Fruit fly (Drosophila melanogaster) whole organism, embryonic: ENCODE results near the gene Os-C.

ENCODE experiments used
- Antp ChIP-seq: fragments of 200-800 bp; sonication (Bioruptor generic); optimal IDR thresholded peaks from 3 replicates; lab custom pipeline; 2016; ENCODE audit warnings: missing biosample characterization, missing genetic modification characterization
- CG10431 ChIP-seq: fragments of 200-800 bp; sonication (Bioruptor generic); optimal IDR thresholded peaks from 3 replicates; lab custom pipeline; 2018; ENCODE audit warnings: missing biosample characterization, mild to moderate bottlenecking, missing genetic modification characterization
- CG11093 ChIP-seq: fragments of 200-800 bp; sonication (Bioruptor generic); IDR thresholded peaks from 3 replicates; pipeline ENCODE4 v1.3.6; 2022; ENCODE audit warnings: missing biosample characterization, missing genetic modification characterization
- CG12155 ChIP-seq: fragments of 200-800 bp; sonication (Bioruptor generic); optimal IDR thresholded peaks from 3 replicates; lab custom pipeline; 2016; ENCODE audit warnings: missing biosample characterization, missing genetic modification characterization
- CG14667 ChIP-seq: fragments of 200-800 bp; sonication (Bioruptor generic); IDR thresholded peaks from 2 replicates; pipeline ENCODE4 v1.3.6; 2022; ENCODE audit warnings: missing biosample characterization, missing genetic modification characterization
- CG15479 ChIP-seq: fragments of 200-800 bp; sonication (Bioruptor generic); optimal IDR thresholded peaks from 3 replicates; lab custom pipeline; 2019; ENCODE audit warnings: missing biosample characterization, mild to moderate bottlenecking, missing genetic modification characterization, moderate library complexity
- CG1602 ChIP-seq: fragments of 200-800 bp; sonication (Bioruptor generic); optimal IDR thresholded peaks from 3 replicates; lab custom pipeline; 2016; ENCODE audit warnings: missing biosample characterization, missing genetic modification characterization
- CG17328 ChIP-seq: fragments of 200-800 bp; sonication (Bioruptor generic); IDR thresholded peaks from 2 replicates; pipeline ENCODE4 v1.3.6; 2022; ENCODE audit warnings: missing biosample characterization, missing genetic modification characterization
- CG30431 ChIP-seq: fragments of 200-800 bp; sonication (Bioruptor generic); optimal IDR thresholded peaks from 2 replicates; lab custom pipeline; 2017; ENCODE audit warnings: missing biosample characterization, missing genetic modification characterization
- CG33557 ChIP-seq: fragments of 200-800 bp; sonication (Bioruptor generic); optimal IDR thresholded peaks from 2 replicates; lab custom pipeline; 2019; ENCODE audit warnings: missing biosample characterization, mild to moderate bottlenecking, missing genetic modification characterization, moderate library complexity
- CG4282 ChIP-seq: fragments of 200-800 bp; sonication (Bioruptor generic); optimal IDR thresholded peaks from 2 replicates; lab custom pipeline; 2016; ENCODE audit warnings: missing biosample characterization, missing genetic modification characterization
- CG4854 ChIP-seq: fragments of 200-800 bp; sonication (Bioruptor generic); optimal IDR thresholded peaks from 2 replicates; lab custom pipeline; 2016; ENCODE audit warnings: missing biosample characterization, missing genetic modification characterization, inconsistent platforms
- CG7556 ChIP-seq: fragments of 200-800 bp; sonication (Bioruptor generic); optimal IDR thresholded peaks from 2 replicates; lab custom pipeline; 2017; ENCODE audit warnings: missing biosample characterization, mild to moderate bottlenecking, missing genetic modification characterization
- CG7987 ChIP-seq: fragments of 200-800 bp; sonication (Bioruptor generic); optimal IDR thresholded peaks from 2 replicates; lab custom pipeline; 2018; ENCODE audit warnings: missing biosample characterization, mild to moderate bottlenecking, missing genetic modification characterization, moderate library complexity
- CG8359 ChIP-seq: fragments of 200-800 bp; sonication (Bioruptor generic); optimal IDR thresholded peaks from 2 replicates; lab custom pipeline; 2017; ENCODE audit warnings: missing biosample characterization, mild to moderate bottlenecking, missing genetic modification characterization, borderline replicate concordance
- Camta ChIP-seq: fragments of 200-800 bp; sonication (Bioruptor generic); optimal IDR thresholded peaks from 2 replicates; lab custom pipeline; 2016; ENCODE audit warnings: missing biosample characterization, missing genetic modification characterization
- CrebB ChIP-seq: fragments of 200-800 bp; sonication (Bioruptor generic); optimal IDR thresholded peaks from 3 replicates; lab custom pipeline; 2018; ENCODE audit warnings: missing biosample characterization, mild to moderate bottlenecking, missing genetic modification characterization
- D ChIP-seq, 2 experiments: fragments of 200-800 bp in 1 of 2; fragments of >200 bp in 1 of 2; sonication (Bioruptor generic) in 1 of 2; optimal IDR thresholded peaks; 2 replicates in 1 of 2; 3 replicates in 1 of 2; lab custom pipeline; 2017; ENCODE audit warnings: mild to moderate bottlenecking in 1 of 2, missing biosample characterization in 1 of 2, missing genetic modification characterization in 1 of 2, missing genetic modification reagents in 1 of 2
- D19B ChIP-seq: fragments of 200-800 bp; sonication (Bioruptor generic); optimal IDR thresholded peaks from 2 replicates; lab custom pipeline; 2017; ENCODE audit warnings: missing biosample characterization, mild to moderate bottlenecking, missing genetic modification characterization
- Dip2 ChIP-seq: fragments of 200-800 bp; sonication (Bioruptor generic); IDR thresholded peaks from 2 replicates; pipeline ENCODE4 v1.3.6; 2022; ENCODE audit warnings: missing biosample characterization, missing genetic modification characterization
- Gug ChIP-seq: fragments of 200-800 bp; sonication (Bioruptor generic); IDR thresholded peaks from 4 replicates; pipeline ENCODE4 v1.3.6; 2022; ENCODE audit warnings: missing biosample characterization, missing genetic modification characterization
- Hand ChIP-seq: fragments of 200-800 bp; sonication (Bioruptor generic); optimal IDR thresholded peaks from 2 replicates; lab custom pipeline; 2017; ENCODE audit warnings: mild to moderate bottlenecking, missing biosample characterization, missing genetic modification reagents, missing genetic modification characterization
- Med ChIP-seq: fragments of 200-800 bp; sonication (Bioruptor generic); peaks from one replicate; lab custom pipeline; 2016; ENCODE audit warnings: missing biosample characterization, missing genetic modification characterization, mild to moderate bottlenecking, inconsistent platforms, moderate library complexity
- Nf-YC ChIP-seq: fragments of 200-800 bp; optimal IDR thresholded peaks from 3 replicates; lab custom pipeline; 2019; ENCODE audit warnings: missing biosample characterization, mild to moderate bottlenecking, missing genetic modification characterization, moderate library complexity
- Oli ChIP-seq: fragments of 200-800 bp; sonication (Bioruptor generic); optimal IDR thresholded peaks from 2 replicates; lab custom pipeline; 2018; ENCODE audit warnings: missing biosample characterization, mild to moderate bottlenecking, missing genetic modification characterization, moderate library complexity
- PHDP ChIP-seq: fragments of 200-800 bp; sonication (Bioruptor generic); optimal IDR thresholded peaks from 3 replicates; lab custom pipeline; 2018; ENCODE audit warnings: missing biosample characterization, mild to moderate bottlenecking, missing genetic modification characterization, moderate library complexity
- Usf ChIP-seq: fragments of 200-800 bp; sonication (Bioruptor generic); optimal IDR thresholded peaks from 2 replicates; lab custom pipeline; 2017; ENCODE audit warnings: missing genotype, missing biosample characterization, missing genetic modification characterization
- Xrp1 ChIP-seq: fragments of 200-800 bp; sonication (Bioruptor generic); IDR thresholded peaks from 2 replicates; pipeline ENCODE4 v1.3.6; 2022; ENCODE audit warnings: missing biosample characterization, missing genetic modification characterization
- ab ChIP-seq: fragments of 200-800 bp; sonication (Bioruptor generic); optimal IDR thresholded peaks from 2 replicates; lab custom pipeline; 2016; ENCODE audit warnings: missing biosample characterization, missing genetic modification characterization
- al ChIP-seq: fragments of 200-800 bp; sonication (Bioruptor generic); IDR thresholded peaks from 2 replicates; pipeline ENCODE4 v1.3.6; 2022; ENCODE audit warnings: missing biosample characterization, missing genetic modification characterization
- ara ChIP-seq: fragments of 200-800 bp; sonication (Bioruptor generic); IDR thresholded peaks from 2 replicates; pipeline ENCODE4 v1.3.6; 2022; ENCODE audit warnings: missing biosample characterization, missing genetic modification characterization
- ase ChIP-seq: fragments of 200-800 bp; sonication (Bioruptor generic); IDR thresholded peaks from 3 replicates; pipeline ENCODE4 v1.3.6; 2022; ENCODE audit warnings: missing biosample characterization, missing genetic modification characterization
- cato ChIP-seq: fragments of 200-800 bp; sonication (Bioruptor generic); optimal IDR thresholded peaks from 2 replicates; lab custom pipeline; 2016; ENCODE audit warnings: missing biosample characterization, missing genetic modification characterization, borderline replicate concordance
- ci ChIP-seq: fragments of 200-800 bp; sonication (Bioruptor generic); IDR thresholded peaks from 3 replicates; pipeline ENCODE4 v1.3.6; 2022; ENCODE audit warnings: missing biosample characterization, missing genetic modification characterization
- gcm ChIP-seq: fragments of 200-800 bp; sonication (Bioruptor generic); optimal IDR thresholded peaks from 2 replicates; lab custom pipeline; 2019; ENCODE audit warnings: missing biosample characterization, mild to moderate bottlenecking, missing genetic modification characterization, moderate library complexity
- gcm2 ChIP-seq: fragments of 200-800 bp; sonication (Bioruptor generic); optimal IDR thresholded peaks from 2 replicates; lab custom pipeline; 2016; ENCODE audit warnings: missing biosample characterization, missing genetic modification characterization
- hbn ChIP-seq: fragments of 200-800 bp; sonication (Bioruptor generic); IDR thresholded peaks from 2 replicates; pipeline ENCODE4 v1.3.6; 2022; ENCODE audit warnings: missing biosample characterization, missing genetic modification characterization; ENCODE audit not compliant: partially characterized antibody
- nmo ChIP-seq: fragments of 200-800 bp; sonication (Bioruptor generic); optimal IDR thresholded peaks from 2 replicates; lab custom pipeline; 2018; ENCODE audit warnings: missing biosample characterization, mild to moderate bottlenecking, missing genetic modification characterization, moderate library complexity
- odd ChIP-seq: fragments of 200-800 bp; sonication (Bioruptor generic); optimal IDR thresholded peaks from 2 replicates; lab custom pipeline; 2017; ENCODE audit warnings: missing biosample characterization, mild to moderate bottlenecking, missing genetic modification characterization
- pb ChIP-seq: fragments of 200-800 bp; sonication (Bioruptor generic); optimal IDR thresholded peaks from 3 replicates; lab custom pipeline; 2016; ENCODE audit warnings: missing biosample characterization, missing genetic modification characterization
- peb ChIP-seq: fragments of 200-800 bp; sonication (Bioruptor generic); IDR thresholded peaks from 2 replicates; pipeline ENCODE4 v1.3.6; 2022; ENCODE audit warnings: missing biosample characterization, missing genetic modification characterization
- pum ChIP-seq: fragments of 200-800 bp; sonication (Bioruptor generic); optimal IDR thresholded peaks from 2 replicates; lab custom pipeline; 2016; ENCODE audit warnings: missing biosample characterization, missing genetic modification characterization
- shn ChIP-seq: fragments of 200-800 bp; sonication (Bioruptor generic); optimal IDR thresholded peaks from 3 replicates; lab custom pipeline; 2016; ENCODE audit warnings: missing biosample characterization, missing genetic modification characterization
- slou ChIP-seq: fragments of 200-800 bp; sonication (Bioruptor generic); optimal IDR thresholded peaks from 3 replicates; lab custom pipeline; 2016; ENCODE audit warnings: missing biosample characterization, missing genetic modification characterization
- slp2 ChIP-seq: fragments of 200-800 bp; sonication (Bioruptor generic); optimal IDR thresholded peaks from 2 replicates; lab custom pipeline; 2016; ENCODE audit warnings: missing biosample characterization, missing genetic modification characterization
- sqz ChIP-seq: fragments of 200-800 bp; sonication (Bioruptor generic); optimal IDR thresholded peaks from 3 replicates; lab custom pipeline; 2018; ENCODE audit warnings: missing biosample characterization, mild to moderate bottlenecking, missing genetic modification characterization
- stwl ChIP-seq: fragments of 200-800 bp; sonication (Bioruptor generic); optimal IDR thresholded peaks from 3 replicates; lab custom pipeline; 2018; ENCODE audit warnings: missing biosample characterization, mild to moderate bottlenecking, missing genetic modification characterization, moderate library complexity
- tap ChIP-seq: fragments of 200-800 bp; optimal IDR thresholded peaks from 3 replicates; lab custom pipeline; 2019; ENCODE audit warnings: missing biosample characterization, mild to moderate bottlenecking, missing genetic modification characterization, moderate library complexity
- tin ChIP-seq: fragments of 200-800 bp; sonication (Bioruptor generic); optimal IDR thresholded peaks from 3 replicates; lab custom pipeline; 2016; ENCODE audit warnings: missing biosample characterization, missing genetic modification characterization

Os-C gene

DNA sequence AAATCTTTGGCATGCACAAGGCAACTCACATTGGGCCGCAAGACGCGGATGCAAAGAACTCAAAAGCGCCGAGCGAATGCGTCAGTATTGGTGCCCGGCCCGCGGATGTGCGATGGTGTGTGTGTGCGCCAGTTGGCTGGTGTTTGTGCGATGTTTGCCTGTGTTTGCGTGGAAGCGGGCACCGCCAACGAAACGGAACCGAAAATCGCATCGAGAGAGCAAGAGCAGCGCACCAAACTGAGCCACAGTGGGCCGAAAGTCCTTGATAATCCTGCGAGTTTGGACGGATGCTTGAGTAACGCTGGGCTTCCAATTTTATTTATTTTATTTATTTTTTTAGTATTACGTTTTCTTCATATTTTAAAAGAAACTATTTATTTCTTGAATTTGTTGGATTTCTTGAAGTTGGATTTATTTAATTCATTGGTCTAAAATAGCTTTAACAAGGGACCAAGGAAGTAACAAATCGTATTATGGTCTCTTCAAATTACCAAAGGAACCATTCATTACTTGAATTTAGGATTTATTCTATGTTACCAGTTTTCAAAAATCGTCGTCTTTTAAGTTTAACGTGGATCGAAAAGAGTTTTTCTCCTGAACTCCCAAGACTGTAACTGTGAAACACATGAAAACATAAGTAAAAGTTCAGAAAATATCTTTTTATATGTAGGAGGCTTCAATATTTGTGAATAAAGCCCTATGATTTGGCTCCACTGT, 15.8 kb upstream of the Os-C start (continued):
- TF ChIP-seq D (optimal IDR thresholded peaks at IDR 0.05; lab: Kevin White, UChicago) (no peak), D (GFP tag; optimal IDR thresholded peaks at IDR 0.05; lab: Kevin White, UChicago) (peak; percentile 85), gcm (no peak), stwl (tag; lab: Kevin White, UChicago) (no peak), Xrp1 (GFP tag; lab: Robert Waterston, UW) (peak; percentile 61; the same call in 1 of the 2 replicates), nmo (GFP tag; lab: Kevin White, UChicago) (peak; percentile 81), Nf-YC (peak; percentile 79), ara (peak; percentile 47; the same call in 1 of the 2 replicates), tap (tag; lab: Kevin White, UChicago) (no peak), D19B (GFP tag; lab: Kevin White, UChicago) (no peak), peb (GFP tag; lab: Robert Waterston, UW) (peak; percentile 16; the same call in 1 of the 2 replicates), Camta (no peak), CG33557 (GFP tag; lab: Kevin White, UChicago) (peak; percentile 72), CG11093 (peak; percentile 7; the same call in 1 of the 3 replicates), CG4854 (no peak), Antp (GFP tag; lab: Kevin White, UChicago) (no peak), tin (GFP tag; lab: Kevin White, UChicago) (peak; percentile 59), CG12155 (GFP tag; lab: Kevin White, UChicago) (no peak), CG17328 (GFP tag; lab: Robert Waterston, UW) (peak; percentile 58; the same call in 1 of the 2 replicates), Med (GFP tag; lab: Kevin White, UChicago) (peak; percentile 61), CG7987 (GFP tag; lab: Kevin White, UChicago) (no peak), odd (GFP tag; lab: Kevin White, UChicago) (peak; percentile 33), CG7556 (GFP tag; lab: Kevin White, UChicago) (no peak), CG1602 (GFP tag; lab: Kevin White, UChicago) (peak; percentile 42), gcm2 (GFP tag; lab: Kevin White, UChicago) (no peak), CG15479 (GFP tag; lab: Kevin White, UChicago) (peak; percentile 40), hbn (no peak), Gug (GFP tag; lab: Robert Waterston, UW) (peak; percentile 9; the same call in 1 of the 4 replicates), Usf (peak; percentile 62), Dip2 (GFP tag; lab: Robert Waterston, UW) (no peak), pum (GFP tag; lab: Kevin White, UChicago) (peak; percentile 30), pb (GFP tag; lab: Kevin White, UChicago) (no peak), ab (GFP tag; lab: Kevin White, UChicago) (no peak), CG30431 (GFP tag; lab: Kevin White, UChicago) (peak; percentile 51), Oli (peak; percentile 79), ase (peak; percentile 6; the same call in 1 of the 3 replicates), sqz (GFP tag; lab: Kevin White, UChicago) (peak; percentile 45), CG8359 (GFP tag; lab: Kevin White, UChicago) (peak; percentile 19), slou (GFP tag; lab: Kevin White, UChicago) (peak; percentile 13), cato (peak; percentile 42), Hand (GFP tag; lab: Kevin White, UChicago) (no peak), CG10431 (GFP tag; lab: Kevin White, UChicago) (peak; percentile 47), slp2 (no peak), shn (GFP tag; lab: Kevin White, UChicago) (no peak), ci (no peak), al (GFP tag; lab: Robert Waterston, UW) (no peak), PHDP (tag; lab: Kevin White, UChicago) (no peak), CG4282 (GFP tag; lab: Kevin White, UChicago) (peak; percentile 30), CrebB (no peak), CG14667 (GFP tag; lab: Robert Waterston, UW) (peak; percentile 25; the same call in 1 of the 2 replicates)
